Worm (Caenorhabditis elegans) whole organism, early embryonic: Measurements from ENCODE around the gene K10G4.3.

Source experiments
- B0310.2 ChIP-seq: sonication (generic microtip); optimal IDR thresholded peaks from 2 replicates; lab custom pipeline; 2016; ENCODE audit warnings: mild to moderate bottlenecking, missing genetic modification characterization, missing compliant biosample characterization
- F13C5.2 ChIP-seq: sonication (generic microtip); optimal IDR thresholded peaks from 2 replicates; lab custom pipeline; 2017; ENCODE audit warnings: mild to moderate bottlenecking, missing genetic modification characterization, inconsistent platforms, missing compliant biosample characterization
- aly-1 ChIP-seq: sonication (generic microtip); optimal IDR thresholded peaks from 2 replicates; lab custom pipeline; 2016; ENCODE audit warnings: missing genetic modification characterization, missing compliant biosample characterization
- ama-1 ChIP-seq: fragments of 150-350 bp; optimal IDR thresholded peaks from 2 replicates; lab custom pipeline; 2014
- ceh-13 ChIP-seq: fragments of 200-800 bp; sonication (Bioruptor generic); optimal IDR thresholded peaks from 2 replicates; lab custom pipeline; 2018; ENCODE audit warnings: mild to moderate bottlenecking, missing genetic modification characterization, missing compliant biosample characterization
- ceh-36 ChIP-seq: sonication (generic microtip); optimal IDR thresholded peaks from 2 replicates; lab custom pipeline; 2016; ENCODE audit warnings: missing genetic modification characterization, inconsistent platforms, missing compliant biosample characterization
- ets-7 ChIP-seq: sonication (generic microtip); optimal IDR thresholded peaks from 2 replicates; lab custom pipeline; 2016; ENCODE audit warnings: missing genotype, missing genetic modification characterization, missing compliant biosample characterization
- flt-1 ChIP-seq: fragments of 200-800 bp; sonication (Bioruptor generic); IDR thresholded peaks from 2 replicates; pipeline ENCODE4 v1.3.6; 2022; ENCODE audit warnings: missing genetic modification characterization, missing compliant biosample characterization
- hmbx-1 ChIP-seq: sonication (generic microtip); optimal IDR thresholded peaks from 2 replicates; lab custom pipeline; 2016; ENCODE audit warnings: mild to moderate bottlenecking, missing genetic modification characterization, missing compliant biosample characterization
- hmg-4 ChIP-seq: fragments of 200-800 bp; sonication (Bioruptor generic); optimal IDR thresholded peaks from 2 replicates; lab custom pipeline; 2018; ENCODE audit warnings: mild to moderate bottlenecking, missing genetic modification characterization, missing compliant biosample characterization
- hnd-1 ChIP-seq: sonication (generic microtip); optimal IDR thresholded peaks from 2 replicates; lab custom pipeline; 2016; ENCODE audit warnings: missing genetic modification characterization, missing compliant biosample characterization
- pes-1 ChIP-seq: fragments of 200-800 bp; sonication (Bioruptor generic); IDR thresholded peaks from 2 replicates; pipeline ENCODE4 v1.3.6; 2022; ENCODE audit warnings: missing genetic modification reagents, missing genetic modification characterization, missing compliant biosample characterization
- scrt-1 ChIP-seq: fragments of 200-800 bp; sonication (Bioruptor generic); IDR thresholded peaks from 2 replicates; pipeline ENCODE4 v1.3.6; 2022; ENCODE audit warnings: missing genetic modification characterization, missing compliant biosample characterization
- sea-1 ChIP-seq: fragments of 200-800 bp; sonication (Bioruptor generic); conservative IDR thresholded peaks from 2 replicates; pipeline ENCODE4 v1.3.6; 2022; ENCODE audit warnings: missing genetic modification characterization, missing compliant biosample characterization
- tbx-11 ChIP-seq: fragments of 200-800 bp; sonication (Bioruptor generic); IDR thresholded peaks from 2 replicates; pipeline ENCODE4 v1.3.6; 2022; ENCODE audit warnings: missing genetic modification characterization, missing compliant biosample characterization
- tbx-37 ChIP-seq: fragments of 200-800 bp; sonication (Bioruptor generic); conservative IDR thresholded peaks from 2 replicates; pipeline ENCODE4 v1.3.6; 2022; ENCODE audit warnings: missing genetic modification reagents, missing genetic modification characterization, missing compliant biosample characterization
- tra-4 ChIP-seq: sonication (generic microtip); optimal IDR thresholded peaks from 2 replicates; lab custom pipeline; 2017; ENCODE audit warnings: missing genetic modification characterization, missing compliant biosample characterization

Gene K10G4.3

ce11 chrV:17284159-17284558 lies 19.4 kb upstream of the K10G4.3 start:
- TF ChIP-seq hnd-1 (tag; lab: Kevin White, UChicago) (no peak), hmg-4 (GFP tag; lab: Kevin White, UChicago) (no peak), pes-1 (GFP tag; lab: Robert Waterston, UW) (no peak), ceh-36 (tag; lab: Kevin White, UChicago) (no peak), F13C5.2 (tag; lab: Kevin White, UChicago) (no peak)

- TF ChIP-seq ceh-13 (GFP tag; lab: Kevin White, UChicago), result no peak
- TF ChIP-seq sea-1, result no peak
- TF ChIP-seq tbx-11, result no peak
- TF ChIP-seq hmbx-1, result no peak
- TF ChIP-seq scrt-1, result no peak
- no peak for TF ChIP-seq aly-1 (tag; lab: Kevin White, UChicago)
- no peak for TF ChIP-seq hnd-1 (tag; lab: Kevin White, UChicago)
- no peak for TF ChIP-seq hmg-4 (GFP tag; lab: Kevin White, UChicago)
- TF ChIP-seq ama-1 (lab: Kevin White, UChicago), result no peak
- TF ChIP-seq ets-7 (tag; lab: Kevin White, UChicago), result no peak
- no peak for TF ChIP-seq pes-1 (GFP tag; lab: Robert Waterston, UW)
- no peak for TF ChIP-seq tbx-37 (GFP tag; lab: Robert Waterston, UW)
- TF ChIP-seq B0310.2, result no peak
- TF ChIP-seq tra-4 (tag; lab: Kevin White, UChicago), result no peak
- no peak for TF ChIP-seq ceh-36 (tag; lab: Kevin White, UChicago)
- TF ChIP-seq flt-1, result no peak
- TF ChIP-seq F13C5.2 (tag; lab: Kevin White, UChicago), result no peak
Observed at ce11 chrV:17273249-17273648, 8.5 kb upstream of the K10G4.3 start, which contains the start of gene K10G4.10. K10G4.10 (plus strand) TSS chrV:17273549.

ce11 chrV:17272112-17272511 lies 7.4 kb upstream of the K10G4.3 start:
- no peak for TF ChIP-seq ceh-13 (GFP tag; lab: Kevin White, UChicago)
- TF ChIP-seq ama-1 (lab: Kevin White, UChicago), result no peak
- TF ChIP-seq sea-1, result no peak
- TF ChIP-seq tbx-37 (GFP tag; lab: Robert Waterston, UW), result no peak
- no peak for TF ChIP-seq ceh-36 (tag; lab: Kevin White, UChicago)
- TF ChIP-seq F13C5.2 (tag; lab: Kevin White, UChicago), result no peak
- TF ChIP-seq tra-4 (tag; lab: Kevin White, UChicago), result no peak
- no peak for TF ChIP-seq hmbx-1
- TF ChIP-seq aly-1 (tag; lab: Kevin White, UChicago), result no peak
- TF ChIP-seq pes-1 (GFP tag; lab: Robert Waterston, UW), result no peak
- no peak for TF ChIP-seq scrt-1
- TF ChIP-seq tbx-11, result no peak
- TF ChIP-seq B0310.2, result no peak
- no peak for TF ChIP-seq ets-7 (tag; lab: Kevin White, UChicago)
- no peak for TF ChIP-seq flt-1
- no peak for TF ChIP-seq hmg-4 (GFP tag; lab: Kevin White, UChicago)
- no peak for TF ChIP-seq hnd-1 (tag; lab: Kevin White, UChicago)

ce11 chrV:17261385-17261784 lies 3.4 kb downstream of the K10G4.3 start:
- TF ChIP-seq hmbx-1 (no peak), ceh-13 (GFP tag; lab: Kevin White, UChicago) (no peak), tra-4 (tag; lab: Kevin White, UChicago) (no peak), ama-1 (lab: Kevin White, UChicago) (no peak), ceh-36 (tag; lab: Kevin White, UChicago) (no peak), hnd-1 (tag; lab: Kevin White, UChicago) (no peak), ets-7 (tag; lab: Kevin White, UChicago) (no peak), flt-1 (no peak), sea-1 (no peak), F13C5.2 (tag; lab: Kevin White, UChicago) (no peak), B0310.2 (no peak), aly-1 (tag; lab: Kevin White, UChicago) (no peak)

- no peak for TF ChIP-seq ama-1 (lab: Kevin White, UChicago)
- no peak for TF ChIP-seq ceh-36 (tag; lab: Kevin White, UChicago)
- no peak for TF ChIP-seq scrt-1
- no peak for TF ChIP-seq pes-1 (GFP tag; lab: Robert Waterston, UW)
- TF ChIP-seq ets-7 (tag; lab: Kevin White, UChicago), result no peak
- no peak for TF ChIP-seq tbx-11
- TF ChIP-seq hnd-1 (tag; lab: Kevin White, UChicago), result no peak
- TF ChIP-seq flt-1, result no peak
- no peak for TF ChIP-seq sea-1
- TF ChIP-seq B0310.2, result no peak
Observed at ce11 chrV:17258868-17259267, 5.9 kb downstream of the K10G4.3 start, which contains the start of gene fbxa-85. fbxa-85 (plus strand) TSS chrV:17259168.

ce11 chrV:17258244-17258643 lies 6.5 kb downstream of the K10G4.3 start:
- TF ChIP-seq flt-1, result no peak
- TF ChIP-seq pes-1 (GFP tag; lab: Robert Waterston, UW), result no peak
- no peak for TF ChIP-seq tbx-11
- TF ChIP-seq ceh-13 (GFP tag; lab: Kevin White, UChicago), result no peak

- TF ChIP-seq ceh-36 (tag; lab: Kevin White, UChicago) (no peak), ceh-13 (GFP tag; lab: Kevin White, UChicago) (no peak), F13C5.2 (tag; lab: Kevin White, UChicago) (no peak), tbx-11 (no peak)
Observed at ce11 chrV:17257637-17258036, 7.1 kb downstream of the K10G4.3 start.

ce11 chrV:17255454-17255853 lies 9.3 kb downstream of the K10G4.3 start, which contains the start of gene srh-115:
srh-115 (plus strand) TSS chrV:17255754.
- TF ChIP-seq hnd-1 (tag; lab: Kevin White, UChicago) (no peak), hmg-4 (GFP tag; lab: Kevin White, UChicago) (no peak), ceh-13 (GFP tag; lab: Kevin White, UChicago) (no peak), sea-1 (no peak), F13C5.2 (tag; lab: Kevin White, UChicago) (no peak)
